Worm (Caenorhabditis elegans) whole organism, early embryonic: ENCODE results near the gene gln-3.

Source experiments
- ama-1 ChIP-seq: fragments of 150-350 bp; optimal IDR thresholded peaks from 2 replicates; lab custom pipeline; 2014
- hmg-4 ChIP-seq: fragments of 200-800 bp; sonication (Bioruptor generic); optimal IDR thresholded peaks from 2 replicates; lab custom pipeline; 2018; ENCODE audit warnings: mild to moderate bottlenecking, missing genetic modification characterization, missing compliant biosample characterization
- hnd-1 ChIP-seq: sonication (generic microtip); optimal IDR thresholded peaks from 2 replicates; lab custom pipeline; 2016; ENCODE audit warnings: missing genetic modification characterization, missing compliant biosample characterization
- pes-1 ChIP-seq: fragments of 200-800 bp; sonication (Bioruptor generic); IDR thresholded peaks from 2 replicates; pipeline ENCODE4 v1.3.6; 2022; ENCODE audit warnings: missing genetic modification reagents, missing genetic modification characterization, missing compliant biosample characterization

DNA sequence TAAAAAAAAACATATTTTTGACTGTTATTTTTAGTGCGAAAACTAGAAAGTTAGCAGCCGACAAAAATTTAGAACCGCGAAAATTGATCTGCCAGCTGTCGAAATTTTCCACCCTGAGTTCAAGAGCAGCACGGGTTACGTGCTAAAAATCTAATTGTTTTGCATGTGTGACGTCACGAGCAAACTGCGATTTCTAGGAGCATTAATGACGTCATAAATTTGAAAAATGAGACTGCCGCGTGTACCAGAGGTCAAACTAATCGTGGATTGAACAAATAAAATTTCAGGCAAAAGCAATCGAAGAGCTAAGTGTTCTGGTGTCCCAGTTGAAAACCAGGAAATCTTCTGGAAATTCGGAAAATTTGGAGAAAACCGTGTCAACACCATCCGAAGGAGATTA lies 36.7 kb downstream of the gln-3 start:
- TF ChIP-seq hnd-1 (tag; lab: Kevin White, UChicago): no peak
- no peak for TF ChIP-seq hmg-4
- no peak for TF ChIP-seq ama-1 (lab: Kevin White, UChicago)
- no peak for TF ChIP-seq pes-1 (GFP tag; lab: Robert Waterston, UW)
